Fruit fly (Drosophila melanogaster) whole organism, embryonic: ENCODE results near the gene Myo31DF.

Experiments used
- CG12071 ChIP-seq: fragments of 200-800 bp; sonication (Bioruptor generic); optimal IDR thresholded peaks from 3 replicates; lab custom pipeline; 2018; ENCODE audit warnings: missing biosample characterization, mild to moderate bottlenecking, missing genetic modification characterization
- CG43689 ChIP-seq: fragments of 200-800 bp; sonication (Bioruptor generic); IDR thresholded peaks from 2 replicates; pipeline ENCODE4 v1.3.6; 2022; ENCODE audit warnings: missing biosample characterization, missing genetic modification characterization
- Vsx1 ChIP-seq: fragments of 200-800 bp; sonication (Bioruptor generic); optimal IDR thresholded peaks from 2 replicates; lab custom pipeline; 2017; ENCODE audit warnings: missing biosample characterization, mild to moderate bottlenecking, missing genetic modification characterization, missing genetic modification reagents
- unpg ChIP-seq: fragments of 200-800 bp; sonication (Bioruptor generic); optimal IDR thresholded peaks from 3 replicates; lab custom pipeline; 2018; ENCODE audit warnings: missing biosample characterization, mild to moderate bottlenecking, missing genetic modification characterization, moderate library complexity

- TF ChIP-seq CG43689 (GFP tag; lab: Robert Waterston, UW) (no peak), unpg (GFP tag; lab: Kevin White, UChicago) (peak; percentile 23), Vsx1 (GFP tag; lab: Kevin White, UChicago) (no peak), CG12071 (GFP tag; lab: Kevin White, UChicago) (no peak)
Measured at dm6 chr2L:10472257-10472656, 34.3 kb downstream of the Myo31DF start.
